Fruit fly (Drosophila melanogaster) whole organism, embryonic: ENCODE results near the gene Cpr76Bb.

ENCODE experiments used
- Blimp-1 ChIP-seq: fragments of 200-800 bp; sonication (Bioruptor generic); optimal IDR thresholded peaks from 3 replicates; lab custom pipeline; 2018; ENCODE audit warnings: missing biosample characterization, missing genetic modification characterization, mild to moderate bottlenecking, moderate library complexity, missing genetic modification reagents
- CG10267 ChIP-seq: fragments of 200-800 bp; sonication (Bioruptor generic); optimal IDR thresholded peaks from 2 replicates; lab custom pipeline; 2018; ENCODE audit warnings: missing biosample characterization, mild to moderate bottlenecking, missing genetic modification characterization, moderate library complexity
- CG2889 ChIP-seq: fragments of 200-800 bp; sonication (Bioruptor generic); IDR thresholded peaks from 3 replicates; pipeline ENCODE4 v1.3.6; 2022; ENCODE audit warnings: missing biosample characterization, missing genetic modification characterization
- CG4404 ChIP-seq: fragments of 200-800 bp; sonication (Bioruptor generic); IDR thresholded peaks from 2 replicates; pipeline ENCODE4 v1.3.6; 2022; ENCODE audit warnings: missing biosample characterization, missing genetic modification characterization
- Dbx ChIP-seq: fragments of 200-800 bp; sonication (Bioruptor generic); IDR thresholded peaks from 3 replicates; pipeline ENCODE4 v1.3.6; 2022; ENCODE audit warnings: missing biosample characterization, missing genetic modification characterization
- Kr ChIP-seq: fragments of 200-800 bp; sonication (Bioruptor generic); optimal IDR thresholded peaks from 2 replicates; lab custom pipeline; 2017; ENCODE audit warnings: missing biosample characterization, mild to moderate bottlenecking, missing genetic modification characterization
- da ChIP-seq: fragments of 200-800 bp; sonication (Bioruptor generic); optimal IDR thresholded peaks from 2 replicates; lab custom pipeline; 2016; ENCODE audit warnings: missing biosample characterization, missing genetic modification characterization
- pnt ChIP-seq: fragments of 200-800 bp; sonication (Bioruptor generic); optimal IDR thresholded peaks from 3 replicates; lab custom pipeline; 2016; ENCODE audit warnings: missing biosample characterization, missing genetic modification characterization
- sens-2 ChIP-seq: fragments of 200-800 bp; sonication (Bioruptor generic); IDR thresholded peaks from 2 replicates; pipeline ENCODE4 v1.3.6; 2022; ENCODE audit warnings: missing biosample characterization, missing genetic modification characterization

DNA sequence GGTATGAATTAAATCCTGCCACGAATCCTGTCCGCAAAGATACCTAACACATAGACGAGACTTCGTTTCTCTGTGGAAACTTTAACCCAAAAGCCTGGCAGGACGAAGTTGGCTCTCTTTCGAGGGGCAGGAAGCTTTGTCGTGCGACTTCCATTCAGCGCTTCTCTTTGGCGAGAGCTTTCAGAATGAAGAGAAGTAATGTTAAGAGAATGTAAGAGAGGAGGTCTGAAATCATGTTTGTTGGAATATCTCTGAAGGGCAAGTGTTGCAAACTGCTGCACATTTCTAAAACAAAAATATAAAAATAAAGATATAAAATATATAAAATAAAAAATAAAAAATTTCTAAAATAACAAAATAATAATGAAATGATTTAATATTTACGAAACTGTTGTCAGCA is 37.4 kb upstream of the Cpr76Bb start:
- TF ChIP-seq pnt (no peak), sens-2 (GFP tag; lab: Robert Waterston, UW) (no peak), Dbx (GFP tag; lab: Robert Waterston, UW) (no peak), CG10267 (tag; lab: Kevin White, UChicago) (no peak), CG4404 (GFP tag; lab: Robert Waterston, UW) (no peak), da (GFP tag; lab: Kevin White, UChicago) (no peak), CG2889 (GFP tag; lab: Robert Waterston, UW) (no peak), Kr (GFP tag; lab: Kevin White, UChicago) (no peak), Blimp-1 (GFP tag; lab: Kevin White, UChicago) (no peak)
